Worm (Caenorhabditis elegans) whole organism, L2 larva: ENCODE results near the gene M18.3.
A peak's percentile ranks its signal among the peaks of the same experiment; 100 is the strongest.

Source experiments
- C34F6.9 ChIP-seq: fragments of 150-350 bp; optimal IDR thresholded peaks from 2 replicates; lab custom pipeline; 2014; ENCODE audit warnings: missing biosample characterization, missing genetic modification characterization
- F13H6.1 ChIP-seq: sonication (generic microtip); optimal IDR thresholded peaks from 2 replicates; lab custom pipeline; 2016; ENCODE audit warnings: missing genetic modification characterization, missing compliant biosample characterization
- R02D3.7 ChIP-seq: fragments of 150-350 bp; optimal IDR thresholded peaks from 2 replicates; lab custom pipeline; 2014; ENCODE audit warnings: missing biosample characterization, missing genetic modification characterization
- Y55F3AM.14 ChIP-seq: fragments of 200-800 bp; sonication (Bioruptor generic); optimal IDR thresholded peaks from 2 replicates; lab custom pipeline; 2018; ENCODE audit warnings: mild to moderate bottlenecking, missing genetic modification characterization, missing compliant biosample characterization
- ZK546.5 ChIP-seq: sonication (generic microtip); optimal IDR thresholded peaks from 2 replicates; lab custom pipeline; 2017; ENCODE audit warnings: missing biosample characterization, missing genetic modification characterization
- alr-1 ChIP-seq: fragments of 150-350 bp; optimal IDR thresholded peaks from 2 replicates; lab custom pipeline; 2014; ENCODE audit warnings: missing biosample characterization, missing genetic modification characterization
- ama-1 ChIP-seq: fragments of 150-350 bp; optimal IDR thresholded peaks from 2 replicates; lab custom pipeline; 2018; ENCODE audit warnings: inconsistent platforms
- ceh-16 ChIP-seq: fragments of 150-350 bp; optimal IDR thresholded peaks from 2 replicates; lab custom pipeline; 2014; ENCODE audit warnings: missing biosample characterization, missing genetic modification characterization
- ceh-82 ChIP-seq: fragments of 150-350 bp; optimal IDR thresholded peaks from 2 replicates; lab custom pipeline; 2014; ENCODE audit warnings: missing biosample characterization, missing genetic modification characterization
- crh-2 ChIP-seq: sonication (generic microtip); optimal IDR thresholded peaks from 2 replicates; lab custom pipeline; 2017; ENCODE audit warnings: missing biosample characterization, missing genetic modification characterization
- dmd-4 ChIP-seq: sonication (generic microtip); optimal IDR thresholded peaks from 2 replicates; lab custom pipeline; 2017; ENCODE audit warnings: missing biosample characterization, missing genetic modification characterization
- egl-27 ChIP-seq: sonication (generic microtip); optimal IDR thresholded peaks from 3 replicates; lab custom pipeline; 2017; ENCODE audit warnings: missing biosample characterization, missing genetic modification reagents, missing genetic modification characterization
- gmeb-1 ChIP-seq: fragments of 150-350 bp; optimal IDR thresholded peaks from 2 replicates; lab custom pipeline; 2014; ENCODE audit warnings: missing biosample characterization, missing genetic modification characterization
- lin-11 ChIP-seq: fragments of 150-350 bp; sonication (generic microtip); optimal IDR thresholded peaks from 2 replicates; lab custom pipeline; 2014; ENCODE audit warnings: missing biosample characterization, missing genetic modification characterization, inconsistent platforms, mixed read lengths
- lin-13 ChIP-seq: fragments of 150-350 bp; optimal IDR thresholded peaks from 2 replicates; lab custom pipeline; 2014; ENCODE audit warnings: missing biosample characterization, missing genetic modification reagents, missing genetic modification characterization
- lin-39 ChIP-seq: fragments of 150-350 bp; optimal IDR thresholded peaks from 2 replicates; lab custom pipeline; 2014; ENCODE audit warnings: missing biosample characterization, missing genetic modification reagents, missing genetic modification characterization
- lsy-2 ChIP-seq, 2 experiments: fragments of 150-350 bp in 1 of 2; sonication (generic microtip) in 1 of 2; optimal IDR thresholded peaks; 2 replicates each; lab custom pipeline; 2014 to 2017; ENCODE audit warnings: missing biosample characterization in 2 of 2, missing genetic modification characterization in 2 of 2
- mbf-1 ChIP-seq: sonication (generic microtip); optimal IDR thresholded peaks from 2 replicates; lab custom pipeline; 2017; ENCODE audit warnings: missing biosample characterization, missing genetic modification characterization
- mdl-1 ChIP-seq, 2 experiments: fragments of 150-350 bp in 1 of 2; sonication (generic microtip) in 1 of 2; optimal IDR thresholded peaks; 2 replicates each; lab custom pipeline; 2017; ENCODE audit warnings: missing biosample characterization in 2 of 2, missing genetic modification characterization in 2 of 2
- nhr-11 ChIP-seq: fragments of 150-350 bp; optimal IDR thresholded peaks from 2 replicates; lab custom pipeline; 2014; ENCODE audit warnings: missing biosample characterization, missing genetic modification characterization
- nhr-129 ChIP-seq: fragments of 150-350 bp; optimal IDR thresholded peaks from 2 replicates; lab custom pipeline; 2014; ENCODE audit warnings: missing biosample characterization, missing genetic modification characterization
- nhr-23 ChIP-seq: fragments of 150-350 bp; optimal IDR thresholded peaks from 2 replicates; lab custom pipeline; 2014; ENCODE audit warnings: missing biosample characterization, missing genetic modification reagents, missing genetic modification characterization
- nhr-237 ChIP-seq: fragments of 150-350 bp; optimal IDR thresholded peaks from 2 replicates; lab custom pipeline; 2014; ENCODE audit warnings: missing biosample characterization, missing genetic modification characterization
- nhr-77 ChIP-seq: fragments of 150-350 bp; optimal IDR thresholded peaks from 2 replicates; lab custom pipeline; 2014; ENCODE audit warnings: missing biosample characterization, missing genetic modification characterization
- sem-4 ChIP-seq: fragments of 150-350 bp; optimal IDR thresholded peaks from 2 replicates; lab custom pipeline; 2014; ENCODE audit warnings: missing biosample characterization, missing genetic modification reagents, missing genetic modification characterization
- sma-9 ChIP-seq, 2 experiments: fragments of 150-350 bp in 1 of 2; sonication (generic microtip) in 1 of 2; optimal IDR thresholded peaks; 2 replicates each; lab custom pipeline; 2014 to 2016; ENCODE audit warnings: missing genetic modification characterization in 2 of 2, mild to moderate bottlenecking in 1 of 2, missing biosample characterization in 1 of 2, missing compliant biosample characterization in 1 of 2, missing genetic modification reagents in 1 of 2, moderate library complexity in 1 of 2
- unc-39 ChIP-seq: fragments of 150-350 bp; optimal IDR thresholded peaks from 2 replicates; lab custom pipeline; 2014; ENCODE audit warnings: missing biosample characterization, missing genetic modification characterization
- unc-55 ChIP-seq: fragments of 150-350 bp; sonication (generic microtip); optimal IDR thresholded peaks from 3 replicates; lab custom pipeline; 2014; ENCODE audit warnings: missing biosample characterization, missing genetic modification reagents, missing genetic modification characterization
- ztf-1 ChIP-seq: fragments of 200-800 bp; sonication (Bioruptor generic); conservative IDR thresholded peaks from 2 replicates; pipeline ENCODE4 v1.3.6; 2022; ENCODE audit warnings: missing genetic modification characterization, missing compliant biosample characterization
- ztf-11 ChIP-seq: sonication (generic microtip); optimal IDR thresholded peaks from 2 replicates; lab custom pipeline; 2017; ENCODE audit warnings: missing biosample characterization, missing genetic modification characterization

The M18.3 gene

ce11 chrIV:12089551-12089950 lies 16.1 kb upstream of the M18.3 start, which contains the start of gene F11A10.6:
TSS of gene F11A10.6 (minus strand) at chrIV:12089651.
- TF ChIP-seq ztf-11 (tag; lab: Kevin White, UChicago): no peak
- TF ChIP-seq lin-11 (tag; lab: Kevin White, UChicago): no peak
- TF ChIP-seq R02D3.7 (tag; lab: Kevin White, UChicago): no peak
- TF ChIP-seq ZK546.5: no peak
- TF ChIP-seq unc-55: no peak
- no peak for TF ChIP-seq dmd-4
- TF ChIP-seq lsy-2 (tag; optimal IDR thresholded peaks at IDR 0.05; lab: Kevin White, UChicago): no peak
- no peak for TF ChIP-seq lin-39 (tag; lab: Kevin White, UChicago)
- no peak for TF ChIP-seq nhr-11 (tag; lab: Kevin White, UChicago)
- no peak for TF ChIP-seq crh-2

- TF ChIP-seq dmd-4 (no peak), nhr-11 (tag; lab: Kevin White, UChicago) (no peak), lsy-2 (tag; optimal IDR thresholded peaks at IDR 0.05; lab: Kevin White, UChicago) (no peak), mdl-1 (tag; optimal IDR thresholded peaks at IDR 0.05; lab: Kevin White, UChicago) (no peak), R02D3.7 (tag; lab: Kevin White, UChicago) (no peak), Y55F3AM.14 (GFP tag; lab: Kevin White, UChicago) (no peak), lin-11 (tag; lab: Kevin White, UChicago) (no peak), ceh-82 (no peak), lin-13 (GFP tag; lab: Kevin White, UChicago) (no peak)
These were observed 13.5 kb upstream of the M18.3 start, which contains the start of gene mig-32 for ce11 chrIV:12092113-12092512. TSS of gene mig-32 (minus strand) at chrIV:12092213.

- TF ChIP-seq sem-4 (tag; lab: Kevin White, UChicago) (no peak), nhr-237 (tag; lab: Kevin White, UChicago) (no peak), egl-27 (tag; lab: Kevin White, UChicago) (no peak), unc-39 (no peak), ZK546.5 (no peak), nhr-23 (tag; lab: Kevin White, UChicago) (no peak), F13H6.1 (tag; lab: Kevin White, UChicago) (no peak), mbf-1 (tag; lab: Kevin White, UChicago) (no peak), lsy-2 (tag; optimal IDR thresholded peaks at IDR 0.05; lab: Kevin White, UChicago) (peak in 1 of 2 experiments; percentile 72), sma-9 (GFP tag; optimal IDR thresholded peaks at IDR 0.05; lab: Kevin White, UChicago) (no peak), sma-9 (tag; optimal IDR thresholded peaks at IDR 0.05; lab: Kevin White, UChicago) (no peak), dmd-4 (no peak), ama-1 (lab: Kevin White, UChicago) (no peak), C34F6.9 (no peak), unc-55 (peak; percentile 20)
These were observed 12.3 kb upstream of the M18.3 start, which contains the start of gene cpsf-4 for ce11 chrIV:12093384-12093783. TSS of gene cpsf-4 (minus strand) at chrIV:12093445.

- peak; percentile 46 for TF ChIP-seq nhr-129 (tag; lab: Kevin White, UChicago)
- TF ChIP-seq ztf-1 (GFP tag; lab: Robert Waterston, UW): no peak
- no peak for TF ChIP-seq ceh-16
- TF ChIP-seq alr-1: no peak
- no peak for TF ChIP-seq mdl-1 (tag; optimal IDR thresholded peaks at IDR 0.05; lab: Kevin White, UChicago)
- peak; percentile 13 for TF ChIP-seq crh-2
- TF ChIP-seq gmeb-1 (tag; lab: Kevin White, UChicago): no peak
- no peak for TF ChIP-seq sma-9 (GFP tag; optimal IDR thresholded peaks at IDR 0.05; lab: Kevin White, UChicago)
- no peak for TF ChIP-seq sma-9 (tag; optimal IDR thresholded peaks at IDR 0.05; lab: Kevin White, UChicago)
- TF ChIP-seq unc-39: no peak
These were observed 11.8 kb upstream of the M18.3 start, which contains the start of gene F11A10.5 for ce11 chrIV:12093819-12094218. TSS of gene F11A10.5 (plus strand) at chrIV:12094119.

- TF ChIP-seq nhr-77 (tag; lab: Kevin White, UChicago): no peak
- no peak for TF ChIP-seq ZK546.5
- no peak for TF ChIP-seq ztf-1 (GFP tag; lab: Robert Waterston, UW)
- TF ChIP-seq nhr-23 (tag; lab: Kevin White, UChicago): no peak
- no peak for TF ChIP-seq Y55F3AM.14 (GFP tag; lab: Kevin White, UChicago)
- TF ChIP-seq nhr-129 (tag; lab: Kevin White, UChicago): no peak
- no peak for TF ChIP-seq nhr-11 (tag; lab: Kevin White, UChicago)
- no peak for TF ChIP-seq sma-9 (GFP tag; optimal IDR thresholded peaks at IDR 0.05; lab: Kevin White, UChicago)
- no peak for TF ChIP-seq sma-9 (tag; optimal IDR thresholded peaks at IDR 0.05; lab: Kevin White, UChicago)
- TF ChIP-seq ceh-82: no peak
These were observed 9.2 kb upstream of the M18.3 start, which contains the start of gene mon-2 for ce11 chrIV:12096479-12096878. TSS of gene mon-2 (plus strand) at chrIV:12096779.
